Worm (Caenorhabditis elegans): Measurements from ENCODE around the gene hmit-1.1.

ce11 chrV:18474223-18474622 lies 42.4 kb upstream of the hmit-1.1 start, which contains the start of gene srh-181:
- TF ChIP-seq aly-2 (tag; optimal IDR thresholded peaks at IDR 0.05), result no peak
- TF ChIP-seq fos-1 (tag; optimal IDR thresholded peaks at IDR 0.05), result no peak
